Worm (Caenorhabditis elegans) whole organism, late embryonic: ENCODE measurements around the gene T27A10.6.
A peak's percentile ranks its signal among the peaks of the same experiment; 100 is the strongest.

ENCODE experiments used
- C38D4.7 ChIP-seq: fragments of 200-800 bp; sonication (Bioruptor generic); optimal IDR thresholded peaks from 2 replicates; lab custom pipeline; 2018; ENCODE audit warnings: mild to moderate bottlenecking, missing genetic modification characterization, moderate library complexity, missing compliant biosample characterization
- K02D7.2 ChIP-seq: sonication (generic microtip); optimal IDR thresholded peaks from 2 replicates; lab custom pipeline; 2017; ENCODE audit warnings: mild to moderate bottlenecking, missing genetic modification characterization, missing compliant biosample characterization
- K09A11.1 ChIP-seq: sonication (generic microtip); optimal IDR thresholded peaks from 2 replicates; lab custom pipeline; 2017; ENCODE audit warnings: antibody characterized with exemption, mild to moderate bottlenecking, missing genetic modification characterization, missing compliant biosample characterization; ENCODE audit not compliant: insufficient read depth
- Y22D7AL.16 ChIP-seq: sonication (generic microtip); optimal IDR thresholded peaks from 2 replicates; lab custom pipeline; 2016; ENCODE audit warnings: missing genetic modification characterization, missing compliant biosample characterization
- ceh-14 ChIP-seq: sonication (generic microtip); optimal IDR thresholded peaks from 2 replicates; lab custom pipeline; 2016; ENCODE audit warnings: missing genotype, missing genetic modification characterization, missing compliant biosample characterization
- ceh-18 ChIP-seq: sonication (generic microtip); optimal IDR thresholded peaks from 2 replicates; lab custom pipeline; 2016; ENCODE audit warnings: missing genetic modification characterization, missing compliant biosample characterization
- ceh-19 ChIP-seq: fragments of 200-800 bp; sonication (Bioruptor generic); optimal IDR thresholded peaks from 2 replicates; lab custom pipeline; 2018; ENCODE audit warnings: mild to moderate bottlenecking, missing genetic modification characterization, missing compliant biosample characterization
- ceh-24 ChIP-seq: sonication (generic microtip); optimal IDR thresholded peaks from 2 replicates; lab custom pipeline; 2016; ENCODE audit warnings: mild to moderate bottlenecking, missing genetic modification characterization, missing compliant biosample characterization
- ceh-30 ChIP-seq: fragments of 150-350 bp; optimal IDR thresholded peaks from 2 replicates; lab custom pipeline; 2014; ENCODE audit warnings: missing biosample characterization, missing genetic modification characterization
- ceh-31 ChIP-seq: sonication (generic microtip); optimal IDR thresholded peaks from 2 replicates; lab custom pipeline; 2016; ENCODE audit warnings: missing genetic modification characterization, missing compliant biosample characterization
- ceh-45 ChIP-seq: fragments of 200-800 bp; sonication (Bioruptor generic); IDR thresholded peaks from 2 replicates; pipeline ENCODE4 v1.3.6; 2022; ENCODE audit warnings: missing genetic modification reagents, missing genetic modification characterization, missing compliant biosample characterization
- ceh-48 ChIP-seq: sonication (generic microtip); optimal IDR thresholded peaks from 2 replicates; lab custom pipeline; 2016; ENCODE audit warnings: missing genetic modification characterization, inconsistent platforms, missing compliant biosample characterization
- che-1 ChIP-seq: sonication (generic microtip); optimal IDR thresholded peaks from 2 replicates; lab custom pipeline; 2016; ENCODE audit warnings: mild to moderate bottlenecking, missing genetic modification characterization, missing compliant biosample characterization
- elt-2 ChIP-seq: sonication (generic microtip); optimal IDR thresholded peaks from 2 replicates; lab custom pipeline; 2016; ENCODE audit warnings: missing genetic modification reagents, missing genetic modification characterization, missing compliant biosample characterization
- elt-4 ChIP-seq: sonication (generic microtip); optimal IDR thresholded peaks from 2 replicates; lab custom pipeline; 2016; ENCODE audit warnings: missing genetic modification characterization, missing compliant biosample characterization
- ets-4 ChIP-seq: sonication (generic microtip); optimal IDR thresholded peaks from 2 replicates; lab custom pipeline; 2016; ENCODE audit warnings: missing genetic modification characterization, missing compliant biosample characterization
- fax-1 ChIP-seq: sonication (generic microtip); optimal IDR thresholded peaks from 2 replicates; lab custom pipeline; 2016; ENCODE audit warnings: missing genotype, missing genetic modification characterization, missing compliant biosample characterization
- fkh-10 ChIP-seq: fragments of 150-350 bp; optimal IDR thresholded peaks from 2 replicates; lab custom pipeline; 2014; ENCODE audit warnings: missing biosample characterization, missing genetic modification reagents, missing genetic modification characterization
- hlh-15 ChIP-seq: sonication (generic microtip); optimal IDR thresholded peaks from 2 replicates; lab custom pipeline; 2016; ENCODE audit warnings: missing genetic modification characterization, missing compliant biosample characterization
- hlh-6 ChIP-seq: sonication (generic microtip); optimal IDR thresholded peaks from 2 replicates; lab custom pipeline; 2016; ENCODE audit warnings: missing genotype, missing genetic modification characterization, missing compliant biosample characterization
- lin-11 ChIP-seq: fragments of 200-800 bp; sonication (Bioruptor generic); optimal IDR thresholded peaks from 2 replicates; lab custom pipeline; 2018; ENCODE audit warnings: mild to moderate bottlenecking, missing genetic modification characterization, missing compliant biosample characterization
- madf-2 ChIP-seq: sonication (generic microtip); optimal IDR thresholded peaks from 2 replicates; lab custom pipeline; 2017; ENCODE audit warnings: missing genetic modification characterization, missing compliant biosample characterization
- mec-3 ChIP-seq: sonication (generic microtip); optimal IDR thresholded peaks from 2 replicates; lab custom pipeline; 2016; ENCODE audit warnings: borderline replicate concordance, missing genetic modification characterization, missing compliant biosample characterization
- nfya-1 ChIP-seq: sonication (generic microtip); optimal IDR thresholded peaks from 2 replicates; lab custom pipeline; 2017; ENCODE audit warnings: missing genetic modification characterization, mild to moderate bottlenecking, missing compliant biosample characterization, antibody characterized with exemption, moderate library complexity
- odd-2 ChIP-seq: sonication (generic microtip); optimal IDR thresholded peaks from 2 replicates; lab custom pipeline; 2017; ENCODE audit warnings: antibody characterized with exemption, mild to moderate bottlenecking, missing genetic modification characterization, missing compliant biosample characterization
- pax-1 ChIP-seq: fragments of 150-350 bp; optimal IDR thresholded peaks from 2 replicates; lab custom pipeline; 2014; ENCODE audit warnings: missing biosample characterization, missing genetic modification characterization
- pha-2 ChIP-seq: sonication (generic microtip); optimal IDR thresholded peaks from 2 replicates; lab custom pipeline; 2017; ENCODE audit warnings: mild to moderate bottlenecking, missing genetic modification characterization, missing compliant biosample characterization
- pha-4 ChIP-seq: fragments of 150-350 bp; optimal IDR thresholded peaks from 2 replicates; lab custom pipeline; 2018; ENCODE audit warnings: missing biosample characterization, missing genetic modification reagents, missing genetic modification characterization
- pqm-1 ChIP-seq: sonication (generic microtip); optimal IDR thresholded peaks from 2 replicates; lab custom pipeline; 2016; ENCODE audit warnings: missing genetic modification characterization, missing compliant biosample characterization
- ref-2 ChIP-seq: sonication (generic microtip); optimal IDR thresholded peaks from 2 replicates; lab custom pipeline; 2016; ENCODE audit warnings: missing genetic modification characterization, missing compliant biosample characterization
- sox-4 ChIP-seq: sonication (generic microtip); optimal IDR thresholded peaks from 2 replicates; lab custom pipeline; 2017; ENCODE audit warnings: mild to moderate bottlenecking, missing genetic modification characterization, inconsistent platforms, missing compliant biosample characterization
- tbx-2 ChIP-seq: sonication (generic microtip); optimal IDR thresholded peaks from 2 replicates; lab custom pipeline; 2016; ENCODE audit warnings: missing genetic modification characterization, missing compliant biosample characterization
- ttx-3 ChIP-seq: sonication (generic microtip); optimal IDR thresholded peaks from 2 replicates; lab custom pipeline; 2016; ENCODE audit warnings: missing genetic modification reagents, missing genetic modification characterization, missing compliant biosample characterization
- unc-3 ChIP-seq, 2 experiments: fragments of 200-800 bp in 1 of 2; sonication (Bioruptor generic) in 1 of 2; sonication (generic microtip) in 1 of 2; conservative IDR thresholded peaks in 1 of 2; optimal IDR thresholded peaks in 1 of 2; 2 replicates each; pipeline versions ENCODE4 v1.3.6 to Lab custom; 2016 to 2022; ENCODE audit warnings: missing compliant biosample characterization in 2 of 2, missing genetic modification characterization in 2 of 2, missing genetic modification reagents in 1 of 2
- unc-42 ChIP-seq: sonication (generic microtip); optimal IDR thresholded peaks from 2 replicates; lab custom pipeline; 2016; ENCODE audit warnings: missing genotype, missing genetic modification characterization, missing compliant biosample characterization
- ztf-16 ChIP-seq: sonication (generic microtip); optimal IDR thresholded peaks from 2 replicates; lab custom pipeline; 2017; ENCODE audit warnings: missing genetic modification characterization, missing compliant biosample characterization

The T27A10.6 gene

DNA sequence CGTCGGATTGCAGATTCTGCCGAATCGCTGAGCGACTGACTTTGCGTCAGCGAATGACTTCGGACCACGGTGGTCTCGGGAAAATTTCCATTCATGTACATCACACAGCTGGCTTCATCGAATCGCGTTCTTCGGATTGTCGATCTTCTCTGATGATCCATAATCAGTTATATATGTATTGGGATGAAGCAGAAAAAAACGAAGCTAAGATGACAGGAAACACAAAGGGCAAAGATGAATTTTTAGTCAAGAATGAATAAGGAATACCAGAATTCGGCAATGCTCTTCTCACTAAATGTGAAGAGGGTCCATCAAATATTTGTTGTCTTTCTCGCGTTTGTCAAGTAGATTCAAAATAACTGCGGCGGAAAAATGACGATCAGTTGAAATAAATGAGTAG, 21.1 kb upstream of the T27A10.6 start, which contains the start of gene del-9:
del-9 (minus strand) TSS at position 101 of the 400 bp plus-strand sequence.
- TF ChIP-seq ceh-19 (GFP tag; lab: Kevin White, UChicago) (no peak), nfya-1 (tag; lab: Kevin White, UChicago) (no peak), ets-4 (tag; lab: Kevin White, UChicago) (no peak), elt-2 (no peak), pqm-1 (tag; lab: Kevin White, UChicago) (no peak), C38D4.7 (GFP tag; lab: Kevin White, UChicago) (no peak), unc-3 (GFP tag; conservative IDR thresholded peaks at IDR 0.05; lab: Robert Waterston, UW) (no peak), unc-3 (tag; optimal IDR thresholded peaks at IDR 0.05; lab: Kevin White, UChicago) (no peak), ceh-31 (tag; lab: Kevin White, UChicago) (no peak), K02D7.2 (tag; lab: Kevin White, UChicago) (no peak), che-1 (tag; lab: Kevin White, UChicago) (no peak), lin-11 (tag; lab: Kevin White, UChicago) (no peak), unc-42 (no peak), Y22D7AL.16 (no peak), ref-2 (no peak), madf-2 (no peak), K09A11.1 (tag; lab: Kevin White, UChicago) (no peak), ceh-14 (no peak), fkh-10 (GFP tag; lab: Kevin White, UChicago) (no peak)

DNA sequence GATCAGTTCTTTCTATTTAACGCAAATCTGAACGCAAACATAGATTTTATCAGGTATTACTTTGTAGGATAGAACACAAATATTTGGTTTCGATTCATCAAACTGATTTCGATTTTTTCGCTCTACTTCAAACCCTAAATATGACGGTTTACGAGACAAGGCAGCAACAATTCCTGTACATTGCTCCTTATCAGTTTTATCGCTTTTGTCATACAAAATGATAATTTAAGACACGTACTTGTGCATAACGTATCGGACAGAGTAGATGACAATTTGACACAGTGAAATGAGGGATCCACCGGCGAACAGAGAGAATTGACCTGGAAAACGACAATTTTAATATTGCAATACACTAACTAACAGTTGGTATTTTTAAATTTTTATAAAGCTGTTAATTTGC, 17.5 kb upstream of the T27A10.6 start:
- no peak for TF ChIP-seq ceh-30 (tag; lab: Kevin White, UChicago)
- peak; percentile 78 for TF ChIP-seq elt-2

ce11 chrX:3611740-3612139, 15.6 kb upstream of the T27A10.6 start:
- TF ChIP-seq elt-4 (tag; lab: Kevin White, UChicago) (no peak), ztf-16 (no peak), ceh-24 (tag; lab: Kevin White, UChicago) (no peak), hlh-6 (tag; lab: Kevin White, UChicago) (no peak), ref-2 (no peak)

ce11 chrX:3611042-3611623, 15.0 kb upstream of the T27A10.6 start, which contains the start of gene C18B2.5:
C18B2.5 (minus strand) TSS chrX:3611092.
- TF ChIP-seq tbx-2 (tag; lab: Kevin White, UChicago) (no peak), ttx-3 (tag; lab: Kevin White, UChicago) (no peak), ceh-45 (no peak), pax-1 (tag; lab: Kevin White, UChicago) (no peak), elt-4 (tag; lab: Kevin White, UChicago) (no peak), fkh-10 (GFP tag; lab: Kevin White, UChicago) (no peak), fax-1 (tag; lab: Kevin White, UChicago) (no peak), ceh-48 (no peak), K02D7.2 (tag; lab: Kevin White, UChicago) (no peak), ceh-18 (no peak), sox-4 (tag; lab: Kevin White, UChicago) (no peak), nfya-1 (tag; lab: Kevin White, UChicago) (no peak), ztf-16 (no peak), K09A11.1 (tag; lab: Kevin White, UChicago) (no peak), pha-4 (tag; lab: Kevin White, UChicago) (no peak), ref-2 (no peak), odd-2 (tag; lab: Kevin White, UChicago) (no peak), hlh-15 (no peak)
- TF ChIP-seq, all 69 proteins: peak for 0

DNA sequence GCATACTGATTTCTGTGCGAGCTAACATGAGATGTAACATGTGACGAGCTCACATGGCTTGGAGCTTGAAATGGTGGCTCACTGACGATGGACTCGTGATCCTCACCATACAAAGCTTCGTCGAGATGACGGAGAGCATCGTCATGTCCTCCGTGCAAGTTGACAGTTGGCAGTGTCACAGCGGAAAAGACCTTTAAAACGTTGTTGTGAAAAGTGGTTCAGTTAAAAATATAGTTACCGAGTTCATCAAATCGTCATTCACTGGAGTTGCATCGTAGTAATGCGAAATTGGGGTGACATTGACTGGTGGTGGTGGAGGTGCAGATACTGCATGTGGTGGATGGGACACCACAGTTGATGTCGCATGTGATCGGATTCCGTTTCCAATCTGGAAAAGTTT, 14.3 kb upstream of the T27A10.6 start:
- TF ChIP-seq madf-2 (no peak), mec-3 (tag; lab: Kevin White, UChicago) (no peak), hlh-6 (tag; lab: Kevin White, UChicago) (no peak), pqm-1 (tag; lab: Kevin White, UChicago) (no peak), ceh-24 (tag; lab: Kevin White, UChicago) (no peak), ceh-19 (GFP tag; lab: Kevin White, UChicago) (no peak), pha-2 (no peak), K02D7.2 (tag; lab: Kevin White, UChicago) (no peak), K09A11.1 (tag; lab: Kevin White, UChicago) (no peak), ceh-31 (tag; lab: Kevin White, UChicago) (no peak), nfya-1 (tag; lab: Kevin White, UChicago) (no peak)
